Fruit fly (Drosophila melanogaster) whole organism, prepupa: ENCODE results near the gene CG1161.

ENCODE experiments used
- CG6276 ChIP-seq: fragments of 200-800 bp; sonication (Bioruptor generic); optimal IDR thresholded peaks from 2 replicates; lab custom pipeline; 2017; ENCODE audit warnings: missing biosample characterization, mild to moderate bottlenecking, missing genetic modification characterization
- CG6792 ChIP-seq: fragments of 200-800 bp; sonication (Bioruptor generic); optimal IDR thresholded peaks from 3 replicates; lab custom pipeline; 2016; ENCODE audit warnings: missing biosample characterization, missing genetic modification characterization
- Eip78C ChIP-seq: fragments of 200-800 bp; sonication (Bioruptor generic); peaks from one replicate; lab custom pipeline; 2016; ENCODE audit warnings: missing biosample characterization, missing genetic modification characterization
- Smox ChIP-seq: fragments of 200-800 bp; sonication (Bioruptor generic); optimal IDR thresholded peaks from 3 replicates; lab custom pipeline; 2016; ENCODE audit warnings: missing biosample characterization, missing genetic modification characterization
- Sox14 ChIP-seq: fragments of 200-800 bp; sonication (Bioruptor generic); optimal IDR thresholded peaks from 3 replicates; lab custom pipeline; 2016; ENCODE audit warnings: missing biosample characterization, missing genetic modification characterization
- achi ChIP-seq: fragments of 200-800 bp; sonication (Bioruptor generic); optimal IDR thresholded peaks from 3 replicates; lab custom pipeline; 2016; ENCODE audit warnings: missing biosample characterization, missing genetic modification characterization
- svp ChIP-seq: fragments of 200-800 bp; sonication (Bioruptor generic); peaks from one replicate; lab custom pipeline; 2016; ENCODE audit warnings: missing biosample characterization, missing genetic modification characterization

- TF ChIP-seq Eip78C (GFP tag; lab: Kevin White, UChicago) (peak; percentile 40), svp (GFP tag; lab: Kevin White, UChicago) (no peak), Smox (no peak), CG6792 (GFP tag; lab: Kevin White, UChicago) (no peak), CG6276 (GFP tag; lab: Kevin White, UChicago) (no peak), Sox14 (GFP tag; lab: Kevin White, UChicago) (no peak), achi (GFP tag; lab: Kevin White, UChicago) (no peak)
These were observed 35.3 kb downstream of the CG1161 start for dm6 chr3R:5390095-5390663.
